Fruit fly (Drosophila melanogaster) whole organism, embryonic: Measurements from ENCODE around the gene CG10486.

ENCODE experiments used
- Bgb ChIP-seq: fragments of 200-800 bp; sonication (Bioruptor generic); IDR thresholded peaks from 2 replicates; pipeline ENCODE4 v1.3.6; 2022; ENCODE audit warnings: missing biosample characterization, missing genetic modification characterization; ENCODE audit not compliant: partially characterized antibody
- CG12769 ChIP-seq: fragments of 200-800 bp; sonication (Bioruptor generic); optimal IDR thresholded peaks from 2 replicates; lab custom pipeline; 2019; ENCODE audit warnings: missing biosample characterization, mild to moderate bottlenecking, missing genetic modification characterization, moderate library complexity
- CG13296 ChIP-seq: fragments of 200-800 bp; sonication (Bioruptor generic); optimal IDR thresholded peaks from 3 replicates; lab custom pipeline; 2018; ENCODE audit warnings: missing biosample characterization, mild to moderate bottlenecking, missing genetic modification characterization
- CG13624 ChIP-seq: fragments of 200-800 bp; sonication (Bioruptor generic); optimal IDR thresholded peaks from 2 replicates; lab custom pipeline; 2016; ENCODE audit warnings: missing biosample characterization, missing genetic modification characterization
- CG17328 ChIP-seq: fragments of 200-800 bp; sonication (Bioruptor generic); IDR thresholded peaks from 2 replicates; pipeline ENCODE4 v1.3.6; 2022; ENCODE audit warnings: missing biosample characterization, missing genetic modification characterization
- CG17361 ChIP-seq: fragments of 200-800 bp; sonication (Bioruptor generic); IDR thresholded peaks from 3 replicates; pipeline ENCODE4 v1.3.6; 2022; ENCODE audit warnings: missing biosample characterization, missing genetic modification characterization
- CG17612 ChIP-seq: fragments of 200-800 bp; sonication (Bioruptor generic); IDR thresholded peaks from 2 replicates; pipeline ENCODE4 v1.3.6; 2022; ENCODE audit warnings: missing biosample characterization, missing genetic modification characterization
- CG17912 ChIP-seq: fragments of 200-800 bp; sonication (Bioruptor generic); optimal IDR thresholded peaks from 2 replicates; lab custom pipeline; 2018; ENCODE audit warnings: missing biosample characterization, mild to moderate bottlenecking, missing genetic modification characterization
- CG2712 ChIP-seq: fragments of 200-800 bp; optimal IDR thresholded peaks from 3 replicates; lab custom pipeline; 2019; ENCODE audit warnings: missing biosample characterization, mild to moderate bottlenecking, missing genetic modification characterization, moderate library complexity
- CG5953 ChIP-seq: fragments of 200-800 bp; sonication (Bioruptor generic); IDR thresholded peaks from 2 replicates; pipeline ENCODE4 v1.3.6; 2022; ENCODE audit warnings: missing biosample characterization, missing genetic modification characterization
- CG6689 ChIP-seq: fragments of 200-800 bp; sonication (Bioruptor generic); IDR thresholded peaks from 2 replicates; pipeline ENCODE4 v1.3.6; 2022; ENCODE audit warnings: missing biosample characterization, missing genetic modification characterization
- CG6791 ChIP-seq: fragments of 200-800 bp; sonication (Bioruptor generic); IDR thresholded peaks from 3 replicates; pipeline ENCODE4 v1.3.6; 2022; ENCODE audit warnings: missing biosample characterization, missing genetic modification characterization; ENCODE audit not compliant: partially characterized antibody
- CG7963 ChIP-seq: fragments of 200-800 bp; sonication (Bioruptor generic); IDR thresholded peaks from 3 replicates; pipeline ENCODE4 v1.3.6; 2022; ENCODE audit warnings: missing biosample characterization, missing genetic modification characterization; ENCODE audit not compliant: partially characterized antibody
- CG8089 ChIP-seq: fragments of 200-800 bp; sonication (Bioruptor generic); optimal IDR thresholded peaks from 3 replicates; lab custom pipeline; 2016; ENCODE audit warnings: missing biosample characterization, missing genetic modification characterization
- CoRest ChIP-seq: fragments of 200-800 bp; sonication (Bioruptor generic); optimal IDR thresholded peaks from 3 replicates; lab custom pipeline; 2018; ENCODE audit warnings: missing biosample characterization, mild to moderate bottlenecking, missing genetic modification characterization, moderate library complexity
- Dll ChIP-seq: fragments of 200-800 bp; sonication (Bioruptor generic); IDR thresholded peaks from 4 replicates; pipeline ENCODE4 v1.3.6; 2022; ENCODE audit warnings: missing biosample characterization, missing genetic modification characterization; ENCODE audit not compliant: partially characterized antibody
- E2f2 ChIP-seq: fragments of 200-800 bp; sonication (Bioruptor generic); IDR thresholded peaks from 2 replicates; pipeline ENCODE4 v1.3.6; 2022; ENCODE audit warnings: missing biosample characterization, missing genetic modification characterization
- Fer3 ChIP-seq: fragments of 200-800 bp; sonication (Bioruptor generic); optimal IDR thresholded peaks from 2 replicates; lab custom pipeline; 2018; ENCODE audit warnings: missing biosample characterization, mild to moderate bottlenecking, missing genetic modification characterization, moderate library complexity
- HLHmδ ChIP-seq: fragments of 200-800 bp; sonication (Bioruptor generic); optimal IDR thresholded peaks from 2 replicates; lab custom pipeline; 2018; ENCODE audit warnings: missing biosample characterization, mild to moderate bottlenecking, missing genetic modification characterization, moderate library complexity
- HmgZ ChIP-seq: fragments of 200-800 bp; sonication (Bioruptor generic); optimal IDR thresholded peaks from 2 replicates; lab custom pipeline; 2018; ENCODE audit warnings: missing biosample characterization, mild to moderate bottlenecking, missing genetic modification characterization
- Hr39 ChIP-seq: fragments of >200 bp; optimal IDR thresholded peaks from 2 replicates; lab custom pipeline; 2017
- Lhr ChIP-seq: fragments of 200-800 bp; sonication (Bioruptor generic); optimal IDR thresholded peaks from 3 replicates; lab custom pipeline; 2017; ENCODE audit warnings: mild to moderate bottlenecking, missing biosample characterization, missing genetic modification reagents, missing genetic modification characterization
- Lpt ChIP-seq: fragments of >200 bp; optimal IDR thresholded peaks from 2 replicates; lab custom pipeline; 2018; ENCODE audit warnings: missing biosample characterization, missing genetic modification characterization
- Nf-YB ChIP-seq: fragments of 200-800 bp; sonication (Bioruptor generic); optimal IDR thresholded peaks from 3 replicates; lab custom pipeline; 2019; ENCODE audit warnings: missing biosample characterization, mild to moderate bottlenecking, missing genetic modification characterization, moderate library complexity
- YL-1 ChIP-seq: fragments of 200-800 bp; sonication (Bioruptor generic); optimal IDR thresholded peaks from 3 replicates; lab custom pipeline; 2017; ENCODE audit warnings: missing biosample characterization, mild to moderate bottlenecking, missing genetic modification characterization
- ato ChIP-seq: fragments of 200-800 bp; sonication (Bioruptor generic); IDR thresholded peaks from 2 replicates; pipeline ENCODE4 v1.3.6; 2022; ENCODE audit warnings: missing biosample characterization, missing genetic modification characterization; ENCODE audit not compliant: partially characterized antibody
- bbx ChIP-seq: fragments of 200-800 bp; sonication (Bioruptor generic); IDR thresholded peaks from 2 replicates; pipeline ENCODE4 v1.3.6; 2022; ENCODE audit warnings: missing biosample characterization, missing genetic modification characterization; ENCODE audit not compliant: partially characterized antibody
- br ChIP-seq: fragments of >200 bp; optimal IDR thresholded peaks from 2 replicates; lab custom pipeline; 2017
- cas ChIP-seq: fragments of 200-800 bp; sonication (Bioruptor generic); IDR thresholded peaks from 2 replicates; pipeline ENCODE4 v1.3.6; 2022; ENCODE audit warnings: missing biosample characterization, missing genetic modification characterization
- chinmo ChIP-seq: fragments of 200-800 bp; sonication (Bioruptor generic); IDR thresholded peaks from 4 replicates; pipeline ENCODE4 v1.3.6; 2022; ENCODE audit warnings: missing biosample characterization, missing genetic modification characterization; ENCODE audit not compliant: partially characterized antibody
- corto ChIP-seq: fragments of 200-800 bp; sonication (Bioruptor generic); optimal IDR thresholded peaks from 2 replicates; lab custom pipeline; 2016; ENCODE audit warnings: missing biosample characterization, mild to moderate bottlenecking, missing genetic modification characterization, moderate library complexity
- dmrt99B ChIP-seq: fragments of 200-800 bp; sonication (Bioruptor generic); optimal IDR thresholded peaks from 2 replicates; lab custom pipeline; 2018; ENCODE audit warnings: missing biosample characterization, mild to moderate bottlenecking, missing genetic modification characterization, moderate library complexity
- esg ChIP-seq: fragments of 200-800 bp; sonication (Bioruptor generic); conservative IDR thresholded peaks from 2 replicates; pipeline ENCODE4 v1.3.6; 2022; ENCODE audit warnings: missing biosample characterization, missing genetic modification characterization
- gce ChIP-seq: fragments of 200-800 bp; sonication (Bioruptor generic); IDR thresholded peaks from 3 replicates; pipeline ENCODE4 v1.3.6; 2022; ENCODE audit warnings: missing biosample characterization, missing genetic modification characterization
- gfzf ChIP-seq: fragments of 200-800 bp; sonication (Bioruptor generic); optimal IDR thresholded peaks from 2 replicates; lab custom pipeline; 2016; ENCODE audit warnings: missing biosample characterization, mild to moderate bottlenecking, missing genetic modification characterization, moderate library complexity
- kay ChIP-seq: fragments of 200-800 bp; sonication (Bioruptor generic); optimal IDR thresholded peaks from 2 replicates; lab custom pipeline; 2016; ENCODE audit warnings: missing biosample characterization, missing genetic modification characterization
- knrl ChIP-seq: fragments of 200-800 bp; sonication (Bioruptor generic); IDR thresholded peaks from 3 replicates; pipeline ENCODE4 v1.3.6; 2022; ENCODE audit warnings: missing biosample characterization, missing genetic modification characterization; ENCODE audit not compliant: partially characterized antibody
- maf-S ChIP-seq: fragments of 200-800 bp; sonication (Bioruptor generic); optimal IDR thresholded peaks from 2 replicates; lab custom pipeline; 2016; ENCODE audit warnings: missing biosample characterization, missing genetic modification characterization
- nerfin-2 ChIP-seq: fragments of 200-800 bp; sonication (Bioruptor generic); IDR thresholded peaks from 2 replicates; pipeline ENCODE4 v1.3.6; 2022; ENCODE audit warnings: missing biosample characterization, missing genetic modification characterization; ENCODE audit not compliant: partially characterized antibody
- nmo ChIP-seq: fragments of 200-800 bp; sonication (Bioruptor generic); optimal IDR thresholded peaks from 2 replicates; lab custom pipeline; 2018; ENCODE audit warnings: missing biosample characterization, mild to moderate bottlenecking, missing genetic modification characterization, moderate library complexity
- nom ChIP-seq: fragments of 200-800 bp; sonication (Bioruptor generic); optimal IDR thresholded peaks from 2 replicates; lab custom pipeline; 2017; ENCODE audit warnings: missing biosample characterization, missing genetic modification characterization, mild to moderate bottlenecking, moderate library complexity, missing genetic modification reagents
- oc ChIP-seq: fragments of 200-800 bp; sonication (Bioruptor generic); optimal IDR thresholded peaks from 2 replicates; lab custom pipeline; 2018; ENCODE audit warnings: missing biosample characterization, mild to moderate bottlenecking, missing genetic modification characterization, moderate library complexity
- pita ChIP-seq: fragments of 200-800 bp; sonication (Bioruptor generic); optimal IDR thresholded peaks from 2 replicates; lab custom pipeline; 2017; ENCODE audit warnings: missing biosample characterization, mild to moderate bottlenecking, missing genetic modification characterization
- ro ChIP-seq: fragments of 200-800 bp; sonication (Bioruptor generic); IDR thresholded peaks from 2 replicates; pipeline ENCODE4 v1.3.6; 2022; ENCODE audit warnings: missing biosample characterization, missing genetic modification characterization
- row ChIP-seq: fragments of 200-800 bp; sonication (Bioruptor generic); IDR thresholded peaks from 3 replicates; pipeline ENCODE4 v1.3.6; 2022; ENCODE audit warnings: missing biosample characterization, missing genetic modification characterization
- run ChIP-seq: fragments of 200-800 bp; sonication (Bioruptor generic); optimal IDR thresholded peaks from 3 replicates; lab custom pipeline; 2018; ENCODE audit warnings: missing biosample characterization, mild to moderate bottlenecking, missing genetic modification characterization
- sug ChIP-seq: fragments of 200-800 bp; optimal IDR thresholded peaks from 2 replicates; lab custom pipeline; 2019; ENCODE audit warnings: missing biosample characterization, mild to moderate bottlenecking, missing genetic modification characterization, moderate library complexity
- twi ChIP-seq: fragments of 200-800 bp; optimal IDR thresholded peaks from 2 replicates; lab custom pipeline; 2019; ENCODE audit warnings: missing biosample characterization, mild to moderate bottlenecking, missing genetic modification characterization, moderate library complexity
- unpg ChIP-seq: fragments of 200-800 bp; sonication (Bioruptor generic); optimal IDR thresholded peaks from 3 replicates; lab custom pipeline; 2018; ENCODE audit warnings: missing biosample characterization, mild to moderate bottlenecking, missing genetic modification characterization, moderate library complexity
- zen2 ChIP-seq: fragments of 200-800 bp; sonication (Bioruptor generic); IDR thresholded peaks from 3 replicates; pipeline ENCODE4 v1.3.6; 2022; ENCODE audit warnings: missing biosample characterization, missing genetic modification characterization; ENCODE audit not compliant: partially characterized antibody

Gene CG10486

DNA sequence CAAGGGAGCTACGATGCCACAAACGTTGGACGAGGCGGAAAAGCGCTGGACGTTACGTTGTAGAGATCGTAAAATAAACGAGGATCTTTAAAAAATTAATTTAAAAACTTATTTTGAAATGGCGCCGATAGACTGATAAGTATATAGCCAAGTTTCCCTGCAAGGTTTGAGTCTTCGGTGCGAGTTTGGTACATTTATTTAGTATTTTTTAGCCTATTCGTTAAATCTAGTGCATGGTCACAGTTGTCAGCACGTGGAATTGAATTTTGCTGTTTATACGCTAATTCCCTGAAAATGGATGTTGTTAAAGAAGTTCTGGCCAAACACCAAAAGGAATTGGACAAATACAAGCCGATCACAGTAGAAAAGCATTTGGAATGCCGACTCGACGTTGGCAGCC is 7.2 kb downstream of the CG10486 start, which contains the start of gene CG32409 (continued):
- TF ChIP-seq nom (GFP tag; lab: Kevin White, UChicago) (no peak), CG2712 (peak; percentile 47), dmrt99B (tag; lab: Kevin White, UChicago) (no peak), gfzf (GFP tag; lab: Kevin White, UChicago) (peak; percentile 97), corto (no peak), pita (GFP tag; lab: Kevin White, UChicago) (peak; percentile 68), E2f2 (GFP tag; lab: Robert Waterston, UW) (peak; percentile 99), CG17361 (GFP tag; lab: Robert Waterston, UW) (no peak), HmgZ (peak; percentile 55), CoRest (no peak), cas (GFP tag; lab: Robert Waterston, UW) (no peak), nmo (peak; percentile 44), oc (no peak), chinmo (0 out of 4 replicates have a peak, but pooled peaks have one; percentile 36), Lhr (GFP tag; lab: Kevin White, UChicago) (peak; percentile 72), CG17612 (GFP tag; lab: Robert Waterston, UW) (no peak), br (lab: Kevin White, UChicago) (no peak), row (GFP tag; lab: Robert Waterston, UW) (0 out of 3 replicates have a peak, but pooled peaks have one; percentile 9), Fer3 (tag; lab: Kevin White, UChicago) (no peak), CG13296 (GFP tag; lab: Kevin White, UChicago) (no peak), CG13624 (no peak), Bgb (GFP tag; lab: Robert Waterston, UW) (peak; percentile 37; the same call in 1 of the 2 replicates), ro (GFP tag; lab: Robert Waterston, UW) (no peak), CG17328 (no peak), ato (peak; percentile 31; the same call in 1 of the 2 replicates), gce (GFP tag; lab: Robert Waterston, UW) (no peak), knrl (GFP tag; lab: Robert Waterston, UW) (0 out of 3 replicates have a peak, but pooled peaks have one; percentile 15)

dm6 chr3L:5897228-5897688 is 9.2 kb downstream of the CG10486 start, which contains the start of the genes PolE2 and CG5592:
Gene PolE2, minus strand, starts transcription at chr3L:5897435.
Gene CG5592, plus strand, starts transcription at chr3L:5897638.
- TF ChIP-seq twi (no peak), E2f2 (GFP tag; lab: Robert Waterston, UW) (peak; percentile 99), gfzf (GFP tag; lab: Kevin White, UChicago) (peak; percentile 76), CG6791 (GFP tag; lab: Robert Waterston, UW) (0 out of 3 replicates have a peak, but pooled peaks have one; percentile 28), CG8089 (no peak), YL-1 (GFP tag; lab: Kevin White, UChicago) (no peak), CG13296 (GFP tag; lab: Kevin White, UChicago) (no peak), esg (GFP tag; lab: Robert Waterston, UW) (no peak), CG5953 (GFP tag; lab: Robert Waterston, UW) (no peak), run (tag; lab: Kevin White, UChicago) (no peak), kay (GFP tag; lab: Kevin White, UChicago) (no peak), sug (tag; lab: Kevin White, UChicago) (no peak), CG12769 (no peak), Dll (GFP tag; lab: Robert Waterston, UW) (peak; percentile 47; the same call in 1 of the 4 replicates), unpg (GFP tag; lab: Kevin White, UChicago) (no peak), Hr39 (lab: Kevin White, UChicago) (no peak), Lpt (GFP tag; lab: Kevin White, UChicago) (no peak), nerfin-2 (GFP tag; lab: Robert Waterston, UW) (0 out of 2 replicates have a peak, but pooled peaks have one; percentile 22), CG17912 (GFP tag; lab: Kevin White, UChicago) (no peak), zen2 (GFP tag; lab: Robert Waterston, UW) (no peak), bbx (GFP tag; lab: Robert Waterston, UW) (peak; percentile 50), Nf-YB (GFP tag; lab: Kevin White, UChicago) (no peak), CG6689 (GFP tag; lab: Robert Waterston, UW) (no peak), maf-S (GFP tag; lab: Kevin White, UChicago) (no peak), CG7963 (no peak), HLHmδ (no peak)
